Fruit fly (Drosophila melanogaster): ENCODE data around the gene Moca-cyp.

- TF ChIP-seq Myc (optimal IDR thresholded peaks at IDR 0.05) (no peak), psq (GFP tag; optimal IDR thresholded peaks at IDR 0.05) (no peak), usp (GFP tag; optimal IDR thresholded peaks at IDR 0.05) (no peak), woc (GFP tag; optimal IDR thresholded peaks at IDR 0.05) (no peak), GATAd (GFP tag; optimal IDR thresholded peaks at IDR 0.05) (no peak), Dfd (GFP tag; optimal IDR thresholded peaks at IDR 0.05) (no peak), h (GFP tag; optimal IDR thresholded peaks at IDR 0.05) (no peak), dsf (GFP tag; optimal IDR thresholded peaks at IDR 0.05; ENCODE audit: borderline replicate concordance) (no peak), Hr78 (GFP tag; optimal IDR thresholded peaks at IDR 0.05) (no peak)
Measured at dm6 chr3R:28292498-28292897, 47.6 kb upstream of the Moca-cyp start, which contains the start of gene Mst98Cb.
